Worm (Caenorhabditis elegans) whole organism, L4 larva: ENCODE measurements around the gene D1086.12.
A peak's percentile ranks its signal among the peaks of the same experiment; 100 is the strongest.

Source experiments
- F44E2.7 ChIP-seq: fragments of 200-800 bp; sonication (Bioruptor generic); IDR thresholded peaks from 2 replicates; pipeline ENCODE4 v2.1.2; 2022; ENCODE audit warnings: missing genetic modification characterization, missing compliant biosample characterization
- F49E8.2 ChIP-seq: sonication (generic microtip); optimal IDR thresholded peaks from 2 replicates; lab custom pipeline; 2016; ENCODE audit warnings: missing compliant biosample characterization, mild to moderate bottlenecking, missing genetic modification characterization, borderline replicate concordance
- T20F7.1 ChIP-seq: fragments of 200-800 bp; sonication (Bioruptor generic); optimal IDR thresholded peaks from 2 replicates; lab custom pipeline; 2018; ENCODE audit warnings: mild to moderate bottlenecking, missing genetic modification characterization, missing compliant biosample characterization
- aha-1 ChIP-seq: fragments of 150-350 bp; peaks from one replicate; lab custom pipeline; 2014; ENCODE audit warnings: missing biosample characterization, missing genetic modification characterization
- ceh-20 ChIP-seq: fragments of 200-800 bp; sonication (Bioruptor generic); IDR thresholded peaks from 2 replicates; pipeline ENCODE4 v1.3.6; 2022; ENCODE audit warnings: missing genetic modification reagents, missing genetic modification characterization, missing compliant biosample characterization
- ceh-32 ChIP-seq: sonication (generic microtip); optimal IDR thresholded peaks from 2 replicates; lab custom pipeline; 2016; ENCODE audit warnings: mild to moderate bottlenecking, missing genetic modification characterization, missing compliant biosample characterization; ENCODE audit not compliant: poor library complexity
- ces-1 ChIP-seq: fragments of 150-350 bp; sonication (generic microtip); optimal IDR thresholded peaks from 4 replicates; lab custom pipeline; 2014; ENCODE audit warnings: missing biosample characterization, missing genetic modification reagents, missing genetic modification characterization
- cey-2 ChIP-seq: sonication (generic microtip); optimal IDR thresholded peaks from 3 replicates; lab custom pipeline; 2017; ENCODE audit warnings: missing genetic modification characterization, mild to moderate bottlenecking, missing compliant biosample characterization, antibody characterized with exemption, borderline replicate concordance; ENCODE audit not compliant: insufficient read depth
- daf-16 ChIP-seq, 3 experiments: sonication (generic microtip); optimal IDR thresholded peaks; 2 replicates each; lab custom pipeline; 2016 to 2017; ENCODE audit warnings: missing genetic modification characterization in 3 of 3, missing genetic modification reagents in 3 of 3, mild to moderate bottlenecking in 2 of 3, missing compliant biosample characterization in 2 of 3, missing biosample characterization in 1 of 3, moderate library complexity in 1 of 3
- hlh-11 ChIP-seq: fragments of 200-800 bp; sonication (Bioruptor generic); optimal IDR thresholded peaks from 2 replicates; lab custom pipeline; 2018; ENCODE audit warnings: mild to moderate bottlenecking, missing genetic modification characterization, missing compliant biosample characterization
- hlh-30 ChIP-seq: sonication (generic microtip); optimal IDR thresholded peaks from 2 replicates; lab custom pipeline; 2017; ENCODE audit warnings: antibody characterized with exemption, mild to moderate bottlenecking, missing genetic modification characterization, missing compliant biosample characterization; ENCODE audit not compliant: insufficient read depth
- hmg-1.1 ChIP-seq: fragments of 200-800 bp; sonication (Bioruptor generic); IDR thresholded peaks from 2 replicates; pipeline ENCODE4 v1.3.6; 2022; ENCODE audit warnings: missing genetic modification reagents, missing genetic modification characterization, missing compliant biosample characterization
- lin-38 ChIP-seq: fragments of 200-800 bp; sonication (Bioruptor generic); IDR thresholded peaks from 2 replicates; pipeline ENCODE4 v1.3.6; 2022; ENCODE audit warnings: missing genetic modification reagents, missing genetic modification characterization, missing compliant biosample characterization
- lsy-2 ChIP-seq, 2 experiments: fragments of 150-350 bp in 1 of 2; sonication (generic microtip) in 1 of 2; optimal IDR thresholded peaks; 2 replicates each; lab custom pipeline; 2014 to 2017; ENCODE audit warnings: missing biosample characterization in 2 of 2, missing genetic modification characterization in 2 of 2
- mdl-1 ChIP-seq, 2 experiments: fragments of 150-350 bp in 1 of 2; sonication (generic microtip) in 1 of 2; optimal IDR thresholded peaks; 2 replicates each; lab custom pipeline; 2014 to 2017; ENCODE audit warnings: missing biosample characterization in 2 of 2, missing genetic modification characterization in 2 of 2
- mdt-29 ChIP-seq: fragments of 200-800 bp; sonication (Bioruptor generic); IDR thresholded peaks from 2 replicates; pipeline ENCODE4 v1.3.6; 2022; ENCODE audit warnings: missing genetic modification reagents, missing genetic modification characterization, missing compliant biosample characterization
- mxl-3 ChIP-seq: fragments of 200-800 bp; sonication (Bioruptor generic); optimal IDR thresholded peaks from 2 replicates; lab custom pipeline; 2018; ENCODE audit warnings: mild to moderate bottlenecking, missing genetic modification characterization, missing compliant biosample characterization
- nhr-10 ChIP-seq: fragments of 150-350 bp; optimal IDR thresholded peaks from 2 replicates; lab custom pipeline; 2014; ENCODE audit warnings: missing biosample characterization, missing genetic modification characterization
- nhr-11 ChIP-seq: fragments of 150-350 bp; optimal IDR thresholded peaks from 2 replicates; lab custom pipeline; 2014; ENCODE audit warnings: missing biosample characterization, missing genetic modification characterization
- nhr-25 ChIP-seq: sonication (generic microtip); optimal IDR thresholded peaks from 2 replicates; lab custom pipeline; 2017; ENCODE audit warnings: missing genetic modification characterization, mild to moderate bottlenecking, missing compliant biosample characterization, antibody characterized with exemption, moderate library complexity, borderline replicate concordance; ENCODE audit not compliant: insufficient read depth
- nhr-28 ChIP-seq: fragments of 150-350 bp; optimal IDR thresholded peaks from 2 replicates; lab custom pipeline; 2014; ENCODE audit warnings: missing biosample characterization, missing genetic modification characterization
- nhr-41 ChIP-seq: fragments of 200-800 bp; sonication (Bioruptor generic); IDR thresholded peaks from 2 replicates; pipeline ENCODE4 v1.3.6; 2022; ENCODE audit warnings: missing genetic modification reagents, missing genetic modification characterization, missing compliant biosample characterization
- nhr-42 ChIP-seq: fragments of 200-800 bp; sonication (Bioruptor generic); IDR thresholded peaks from 2 replicates; pipeline ENCODE4 v1.3.6; 2022; ENCODE audit warnings: missing genetic modification characterization, missing compliant biosample characterization
- nhr-48 ChIP-seq: sonication (generic microtip); optimal IDR thresholded peaks from 2 replicates; lab custom pipeline; 2016; ENCODE audit warnings: mild to moderate bottlenecking, missing genetic modification characterization, missing compliant biosample characterization
- pha-4 ChIP-seq, 2 experiments: fragments of 150-350 bp in 1 of 2; fragments of 200-800 bp in 1 of 2; sonication (Bioruptor generic) in 1 of 2; IDR thresholded peaks in 1 of 2; optimal IDR thresholded peaks in 1 of 2; 2 replicates each; pipeline versions ENCODE4 v1.3.6 to Lab custom; 2014 to 2022; ENCODE audit warnings: missing genetic modification characterization in 2 of 2, missing genetic modification reagents in 2 of 2, missing biosample characterization in 1 of 2, missing compliant biosample characterization in 1 of 2
- saeg-2 ChIP-seq: fragments of 200-800 bp; sonication (Bioruptor generic); IDR thresholded peaks from 2 replicates; pipeline ENCODE4 v1.3.6; 2022; ENCODE audit warnings: missing genetic modification reagents, missing genetic modification characterization, missing compliant biosample characterization
- skn-1 ChIP-seq: fragments of 150-350 bp; optimal IDR thresholded peaks from 2 replicates; lab custom pipeline; 2014; ENCODE audit warnings: missing biosample characterization, missing genetic modification characterization
- spr-3 ChIP-seq: fragments of 200-800 bp; sonication (Bioruptor generic); optimal IDR thresholded peaks from 2 replicates; lab custom pipeline; 2018; ENCODE audit warnings: mild to moderate bottlenecking, missing genetic modification characterization, missing compliant biosample characterization
- unc-62 ChIP-seq, 3 experiments: fragments of 150-350 bp in 1 of 3; sonication (generic microtip); optimal IDR thresholded peaks in 2 of 3; peaks in 1 of 3; 1 replicate in 1 of 3; 2 replicates in 2 of 3; lab custom pipeline; 2014 to 2017; ENCODE audit warnings: missing biosample characterization in 3 of 3, missing genetic modification characterization in 3 of 3, missing genetic modification reagents in 3 of 3, missing genotype in 1 of 3
- zfp-2 ChIP-seq: sonication (generic microtip); optimal IDR thresholded peaks from 2 replicates; lab custom pipeline; 2016; ENCODE audit warnings: mild to moderate bottlenecking, missing genetic modification characterization, missing compliant biosample characterization
- zip-11 ChIP-seq: fragments of 200-800 bp; sonication (Bioruptor generic); IDR thresholded peaks from 2 replicates; pipeline ENCODE4 v1.3.6; 2022; ENCODE audit warnings: missing genetic modification characterization, missing compliant biosample characterization
- zip-2 ChIP-seq: fragments of 150-350 bp; optimal IDR thresholded peaks from 2 replicates; lab custom pipeline; 2014; ENCODE audit warnings: missing biosample characterization, missing genetic modification characterization

Gene D1086.12

ce11 chrV:14093805-14094204, 7.2 kb upstream of the D1086.12 start, which contains the start of gene D1086.8:
TSS of gene D1086.8 (plus strand) at chrV:14094105.
- no peak for TF ChIP-seq F44E2.7 (GFP tag; lab: Robert Waterston, UW)
- TF ChIP-seq hmg-1.1 (GFP tag; lab: Robert Waterston, UW): no peak
- TF ChIP-seq hlh-11 (tag; lab: Kevin White, UChicago): no peak
- TF ChIP-seq zip-2: no peak
- TF ChIP-seq ceh-32 (tag; lab: Kevin White, UChicago): no peak
- peak in 1 of 2 experiments; percentile 13 for TF ChIP-seq daf-16 (GFP tag; optimal IDR thresholded peaks at IDR 0.05; lab: Kevin White, UChicago)
- no peak for TF ChIP-seq daf-16 (tag; optimal IDR thresholded peaks at IDR 0.05; lab: Kevin White, UChicago)
- peak in 1 of 2 experiments; percentile 17 for TF ChIP-seq lsy-2 (tag; optimal IDR thresholded peaks at IDR 0.05; lab: Kevin White, UChicago)

DNA sequence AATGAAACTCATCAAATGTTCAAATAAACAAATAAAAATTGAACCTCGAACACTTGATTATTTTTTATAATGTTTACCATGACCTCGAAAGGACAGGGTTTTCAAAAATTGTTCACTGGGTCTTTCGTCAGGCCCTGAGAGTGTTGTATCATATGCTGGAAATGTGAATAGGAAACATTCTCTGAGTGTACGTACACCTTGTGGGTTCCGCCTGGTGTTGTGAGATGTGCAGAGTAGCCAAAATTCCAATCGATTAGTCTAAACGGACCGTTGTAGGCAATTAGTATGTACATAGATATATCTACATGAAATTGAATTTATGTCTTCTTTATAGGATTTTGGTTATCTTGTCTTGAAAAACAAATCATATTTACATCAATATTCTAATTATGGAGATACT, 6.4 kb upstream of the D1086.12 start:
- TF ChIP-seq zfp-2 (tag; lab: Kevin White, UChicago) (no peak), F44E2.7 (GFP tag; lab: Robert Waterston, UW) (no peak), pha-4 (GFP tag; IDR thresholded peaks at IDR 0.05; lab: Robert Waterston, UW) (no peak), pha-4 (tag; optimal IDR thresholded peaks at IDR 0.05; lab: Kevin White, UChicago) (no peak), nhr-11 (tag; lab: Kevin White, UChicago) (no peak), zip-11 (GFP tag; lab: Robert Waterston, UW) (no peak), T20F7.1 (GFP tag; lab: Kevin White, UChicago) (no peak), skn-1 (tag; lab: Kevin White, UChicago) (no peak), lin-38 (no peak), spr-3 (no peak)

DNA sequence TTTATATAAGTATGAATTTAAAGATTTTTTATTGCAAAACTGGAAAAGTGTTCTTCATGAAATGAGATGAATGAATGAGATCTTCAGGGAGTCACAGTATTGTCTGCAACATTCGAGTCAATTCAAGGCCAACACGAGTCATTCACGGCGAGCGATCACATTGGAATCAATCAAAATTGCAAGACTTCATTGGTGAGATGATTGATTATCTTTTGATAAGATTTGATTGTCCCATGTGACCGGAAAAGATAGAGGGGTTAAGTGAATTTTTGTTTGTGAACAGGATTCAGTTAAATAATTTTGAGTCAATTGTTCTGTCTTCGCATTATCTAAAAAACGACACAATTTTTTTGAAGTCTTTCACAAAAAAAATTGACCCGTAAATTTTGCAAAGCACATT, 6.0 kb upstream of the D1086.12 start:
- TF ChIP-seq mdt-29 (no peak), nhr-42 (GFP tag; lab: Robert Waterston, UW) (no peak), hlh-30 (tag; lab: Kevin White, UChicago) (peak; percentile 60), mxl-3 (GFP tag; lab: Kevin White, UChicago) (peak; percentile 72), ces-1 (no peak), nhr-25 (tag; lab: Kevin White, UChicago) (peak; percentile 35), ceh-20 (GFP tag; lab: Robert Waterston, UW) (peak; percentile 83), unc-62 (GFP tag; optimal IDR thresholded peaks at IDR 0.05 in 1 of 2; lab: Kevin White, UChicago) (peak in 1 of 2 experiments; percentile 81), unc-62 (tag; optimal IDR thresholded peaks at IDR 0.05; lab: Kevin White, UChicago) (no peak), saeg-2 (GFP tag; lab: Robert Waterston, UW) (no peak), nhr-48 (tag; lab: Kevin White, UChicago) (no peak), nhr-28 (tag; lab: Kevin White, UChicago) (peak; percentile 67), mdl-1 (tag; optimal IDR thresholded peaks at IDR 0.05; lab: Kevin White, UChicago) (peak in 1 of 2 experiments; percentile 41), hlh-11 (tag; lab: Kevin White, UChicago) (peak; percentile 15), aha-1 (peak; percentile 70)

- TF ChIP-seq unc-62 (GFP tag; optimal IDR thresholded peaks at IDR 0.05 in 1 of 2; lab: Kevin White, UChicago) (peak in 1 of 2 experiments; percentile 45), unc-62 (tag; optimal IDR thresholded peaks at IDR 0.05; lab: Kevin White, UChicago) (no peak), nhr-10 (tag; lab: Kevin White, UChicago) (no peak), nhr-41 (GFP tag; lab: Robert Waterston, UW) (no peak), cey-2 (tag; lab: Kevin White, UChicago) (no peak), F49E8.2 (no peak)
Measured at ce11 chrV:14097358-14097757, 3.6 kb upstream of the D1086.12 start.
